Fruit fly (Drosophila melanogaster) whole organism: ENCODE measurements around the gene Qsox4.

Source experiments
- CG8478 ChIP-seq: fragments of >200 bp; optimal IDR thresholded peaks from 2 replicates; lab custom pipeline; 2018; ENCODE audit warnings: inconsistent platforms
- Dll ChIP-seq: fragments of >200 bp; optimal IDR thresholded peaks from 2 replicates; lab custom pipeline; 2017
- EcR ChIP-seq, 2 experiments: fragments of >200 bp; optimal IDR thresholded peaks; 2 replicates each; lab custom pipeline; 2017; ENCODE audit warnings: missing biosample characterization in 2 of 2, missing genetic modification characterization in 2 of 2, missing genetic modification reagents in 2 of 2
- pan ChIP-seq: fragments of >200 bp; optimal IDR thresholded peaks from 2 replicates; lab custom pipeline; 2017
- psq ChIP-seq: fragments of >200 bp; optimal IDR thresholded peaks from 2 replicates; lab custom pipeline; 2017
- usp ChIP-seq: fragments of >200 bp; optimal IDR thresholded peaks from 2 replicates; lab custom pipeline; 2017; ENCODE audit warnings: missing biosample characterization, missing genetic modification characterization, mixed read lengths

dm6 chr3R:23683757-23684156, 18.8 kb upstream of the Qsox4 start, which contains the start of gene CG18754:
- TF ChIP-seq usp (GFP tag; lab: Kevin White, UChicago): no peak
- no peak for TF ChIP-seq Dll (lab: Kevin White, UChicago)
- no peak for TF ChIP-seq psq (lab: Kevin White, UChicago)
- TF ChIP-seq CG8478 (lab: Kevin White, UChicago): no peak
- TF ChIP-seq pan (lab: Kevin White, UChicago): no peak
- TF ChIP-seq EcR (GFP tag; optimal IDR thresholded peaks at IDR 0.05; lab: Kevin White, UChicago): no peak
